Worm (Caenorhabditis elegans) whole organism, dauer: ENCODE results near the gene C41G11.1.

ENCODE experiments used
- unc-62 ChIP-seq: sonication (generic microtip); optimal IDR thresholded peaks from 2 replicates; lab custom pipeline; 2017; ENCODE audit warnings: missing biosample characterization, missing genetic modification reagents, missing genetic modification characterization

The C41G11.1 gene

DNA sequence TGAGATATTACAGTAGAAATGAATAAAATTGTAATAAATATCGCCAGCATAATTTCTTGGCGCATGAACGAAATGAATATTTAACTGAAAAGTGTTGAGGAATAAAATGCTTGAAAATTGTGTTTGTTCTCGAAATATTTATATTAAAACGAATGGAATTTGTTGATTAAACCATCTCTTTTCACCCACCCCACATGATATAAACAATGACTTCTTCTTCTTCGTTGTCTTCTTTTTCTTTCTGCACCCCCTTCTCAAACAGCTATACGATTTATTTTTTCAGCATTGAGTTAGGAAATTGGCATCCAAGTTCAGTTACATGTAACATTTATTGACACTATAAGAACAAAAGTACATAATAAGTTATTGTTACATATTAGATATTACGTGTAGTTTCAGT, at the start of gene C41G11.1:
Gene C41G11.1, minus strand, starts transcription at position 101 of the 400 bp plus-strand sequence.
- TF ChIP-seq unc-62 (GFP tag; lab: Kevin White, UChicago): no peak

DNA sequence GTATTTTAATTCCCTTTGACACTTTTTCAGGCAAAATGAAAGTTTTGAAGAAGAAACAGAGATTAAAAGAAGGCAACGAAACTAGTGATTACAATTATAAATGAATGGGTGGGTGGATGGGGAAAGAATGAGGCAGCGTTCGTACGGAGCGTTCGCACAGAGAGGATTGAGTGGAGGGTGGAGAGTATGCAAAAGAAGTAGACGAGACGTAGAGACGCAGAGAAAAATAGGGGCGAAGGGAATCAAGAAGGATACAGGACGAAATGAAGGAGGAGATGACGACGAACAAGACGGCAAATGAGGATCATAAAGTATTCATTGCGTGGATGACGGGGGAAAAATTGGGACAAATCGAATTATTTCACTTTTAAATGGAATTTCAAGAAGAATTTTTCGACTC, 44.7 kb upstream of the C41G11.1 start:
- no peak for TF ChIP-seq unc-62 (GFP tag; lab: Kevin White, UChicago)

DNA sequence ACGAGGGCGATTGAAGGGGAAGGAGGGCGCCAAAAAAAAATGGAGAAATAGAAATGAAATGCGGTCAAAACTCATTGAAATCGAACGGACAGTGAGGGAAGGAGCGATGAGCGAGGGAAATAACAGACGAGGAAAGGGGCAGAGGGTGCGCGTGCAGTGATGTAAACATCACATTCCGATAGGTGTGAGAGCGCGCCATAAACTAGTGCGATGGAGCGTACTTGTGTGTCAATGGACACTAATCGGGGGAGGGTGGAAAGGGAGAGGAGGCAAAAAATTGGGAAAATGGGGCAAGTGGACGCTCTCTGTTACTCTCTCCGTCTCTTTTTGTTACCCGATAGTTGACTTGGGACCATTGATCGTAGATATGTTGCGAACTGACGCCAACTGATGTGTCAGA, 43.9 kb upstream of the C41G11.1 start:
- no peak for TF ChIP-seq unc-62 (GFP tag; lab: Kevin White, UChicago)

DNA sequence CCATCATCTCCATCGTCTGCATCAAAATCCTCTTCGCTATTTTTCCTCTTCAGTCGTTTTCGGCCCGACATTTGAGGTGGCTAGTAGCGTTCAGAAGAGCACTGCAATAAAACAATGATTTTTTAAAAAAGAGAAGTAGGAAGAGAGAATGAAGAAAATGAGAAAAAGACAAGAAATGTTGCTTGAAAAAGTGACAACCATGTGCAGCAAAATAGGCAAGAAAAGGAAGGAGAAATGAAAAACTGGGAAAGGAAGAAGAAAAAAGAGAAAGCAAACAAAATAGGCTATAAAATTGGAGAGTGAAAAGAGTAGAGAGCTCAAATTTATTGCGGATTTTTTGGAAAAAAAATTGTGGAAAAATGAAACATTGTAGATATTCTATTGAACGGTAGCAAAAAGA, 43.3 kb upstream of the C41G11.1 start, which contains the start of gene tag-294:
Gene tag-294, minus strand, starts transcription at position 101 of the 400 bp plus-strand sequence.
- no peak for TF ChIP-seq unc-62 (GFP tag; lab: Kevin White, UChicago)

DNA sequence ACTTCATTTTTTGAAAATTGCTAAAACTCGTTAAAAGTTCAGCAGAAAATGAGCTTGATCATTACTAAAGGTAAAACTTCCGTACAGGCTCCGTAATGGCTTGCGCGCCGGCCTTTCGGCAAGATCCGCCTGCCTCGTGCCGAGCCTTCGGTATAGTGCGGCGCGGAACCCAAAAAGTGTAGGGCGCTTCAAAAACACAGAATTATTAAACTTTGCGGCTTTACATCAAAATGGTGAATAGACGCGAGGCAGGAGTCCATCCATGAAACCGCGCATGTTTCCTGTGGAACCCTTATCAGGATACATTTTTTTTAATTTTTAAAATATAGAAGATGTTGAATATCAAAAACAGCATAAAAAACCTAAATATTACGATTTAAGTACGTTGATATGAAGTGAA, 33.1 kb upstream of the C41G11.1 start:
- no peak for TF ChIP-seq unc-62 (GFP tag; lab: Kevin White, UChicago)

DNA sequence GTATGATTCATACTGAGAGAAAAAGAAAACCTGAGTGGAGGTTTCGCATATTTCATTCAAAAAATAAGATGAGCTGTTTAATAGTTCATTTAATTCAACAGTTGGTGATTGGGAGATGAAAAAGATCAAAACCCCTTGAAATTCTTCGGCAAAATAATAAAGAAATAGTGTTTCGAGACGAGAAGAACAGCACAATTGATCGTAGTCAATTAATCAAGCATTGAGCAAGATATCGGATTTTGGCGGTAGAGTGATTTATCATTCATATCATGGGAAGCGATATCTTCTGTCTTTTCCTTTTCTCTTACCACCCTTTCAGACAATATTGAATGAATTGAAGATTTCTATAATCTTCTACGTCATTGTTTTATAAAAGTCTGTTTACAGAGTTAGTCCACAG, 26.6 kb upstream of the C41G11.1 start:
- TF ChIP-seq unc-62 (GFP tag; lab: Kevin White, UChicago): no peak

DNA sequence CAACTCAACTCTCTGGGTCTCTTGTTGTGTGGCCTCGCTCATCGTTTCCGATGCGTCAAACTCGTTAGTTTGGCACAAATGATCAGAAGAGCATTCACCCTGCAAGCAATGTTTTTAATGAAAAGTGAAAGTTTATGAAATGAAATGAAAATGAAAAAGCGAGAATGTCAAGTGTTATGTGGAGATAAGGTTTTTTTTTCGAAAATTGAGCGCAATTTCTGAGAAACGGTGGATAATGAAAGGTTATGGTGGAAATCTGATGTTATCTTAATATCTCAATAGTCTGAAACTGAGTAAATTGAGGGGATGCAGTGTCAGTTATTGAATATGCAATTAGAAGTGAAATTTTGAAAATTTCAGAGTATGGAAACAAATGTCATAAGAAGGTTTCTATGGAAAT, 23.2 kb upstream of the C41G11.1 start, which contains the start of gene gnrr-4:
Gene gnrr-4, minus strand, starts transcription at position 101 of the 400 bp plus-strand sequence.
- no peak for TF ChIP-seq unc-62 (GFP tag; lab: Kevin White, UChicago)

DNA sequence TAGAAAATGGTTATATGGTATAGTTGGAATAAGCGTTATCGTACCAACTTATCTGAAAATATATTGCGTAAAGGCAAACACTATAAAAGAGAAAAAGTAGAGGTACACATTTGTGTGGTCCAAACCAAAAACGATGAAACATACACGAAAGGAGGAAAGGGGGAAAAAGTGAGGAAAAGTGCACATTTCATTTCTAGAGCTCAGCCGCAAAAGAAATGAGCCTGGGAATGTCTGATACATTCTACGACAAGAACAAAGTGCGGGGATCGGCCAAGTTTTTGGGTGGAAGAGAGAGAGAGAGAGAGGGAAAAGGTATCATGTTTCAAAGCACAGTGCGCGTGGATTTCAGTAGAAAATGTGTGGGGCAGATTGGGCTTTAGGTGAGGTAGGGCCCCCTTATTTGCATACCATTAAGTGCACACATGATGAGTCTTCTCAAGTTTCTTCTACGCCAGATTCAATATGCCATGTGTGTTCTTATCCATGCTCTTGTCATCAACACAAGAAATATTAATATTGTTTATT, 13.8 kb upstream of the C41G11.1 start, which contains the start of gene rgs-6:
Gene rgs-6, minus strand, starts transcription at position 51 of the 525 bp plus-strand sequence.
- no peak for TF ChIP-seq unc-62 (GFP tag; lab: Kevin White, UChicago)

DNA sequence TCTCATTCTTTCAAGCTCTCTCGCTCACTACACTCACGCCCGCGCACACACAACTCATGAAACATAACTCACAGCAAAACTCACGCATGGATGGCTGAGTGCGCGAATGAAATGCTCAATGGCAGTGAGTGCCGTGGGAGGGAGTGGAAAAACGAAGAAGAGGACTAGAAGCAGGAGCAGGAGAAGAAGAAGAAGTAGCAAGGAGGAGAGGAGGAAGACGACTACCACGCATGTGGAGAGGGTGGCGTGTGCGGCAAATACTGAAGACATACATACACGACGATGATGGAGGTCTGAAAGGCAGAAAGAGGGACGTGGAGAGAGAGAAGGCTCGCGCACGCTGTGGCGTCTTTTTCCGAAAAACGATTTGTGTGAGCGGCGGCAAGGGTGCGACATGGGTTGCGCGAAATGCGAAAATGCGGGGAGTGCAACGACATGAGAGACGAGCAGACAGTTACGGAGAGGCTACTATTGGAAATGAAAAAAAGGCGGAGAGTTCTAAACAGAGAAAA, 9.0 kb upstream of the C41G11.1 start:
- no peak for TF ChIP-seq unc-62 (GFP tag; lab: Kevin White, UChicago)

DNA sequence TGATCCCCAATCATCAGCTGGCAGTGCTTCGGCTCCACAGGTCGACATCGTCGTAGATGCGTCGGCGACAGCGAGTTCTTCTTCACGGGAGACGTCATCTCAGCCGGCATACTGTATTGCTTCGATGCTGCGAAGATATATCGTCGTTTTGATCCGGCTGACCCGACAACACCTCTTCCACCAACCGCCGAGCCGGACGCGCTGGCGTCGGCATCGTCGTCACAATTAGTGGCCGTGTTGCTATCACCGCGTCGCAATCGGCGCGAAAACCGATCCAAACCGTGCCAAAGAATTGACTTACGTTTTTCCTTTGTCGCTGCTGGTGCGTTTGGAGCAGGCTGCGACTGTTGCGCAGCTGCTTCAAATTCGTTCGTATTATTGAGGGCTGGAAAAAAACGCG, 6.1 kb upstream of the C41G11.1 start:
- no peak for TF ChIP-seq unc-62 (GFP tag; lab: Kevin White, UChicago)

DNA sequence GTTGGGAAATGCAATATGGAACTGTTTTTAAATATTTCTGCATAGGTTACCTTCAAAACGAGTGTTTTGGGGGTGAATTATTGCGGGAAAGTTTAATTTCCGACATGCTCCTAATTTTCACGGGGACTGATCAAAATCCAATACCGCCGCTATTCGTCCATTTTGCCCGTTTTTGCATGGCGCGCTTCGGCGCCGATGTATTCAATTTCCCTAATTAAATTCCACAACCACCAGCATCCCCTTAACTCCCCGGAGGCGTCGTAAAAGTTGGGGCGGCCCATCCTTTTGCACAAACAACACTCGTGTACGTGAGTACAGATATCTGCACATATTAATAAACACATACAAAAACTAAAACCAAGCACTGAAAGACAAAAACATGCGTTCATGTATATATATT, 4.5 kb upstream of the C41G11.1 start:
- TF ChIP-seq unc-62 (GFP tag; lab: Kevin White, UChicago): no peak

DNA sequence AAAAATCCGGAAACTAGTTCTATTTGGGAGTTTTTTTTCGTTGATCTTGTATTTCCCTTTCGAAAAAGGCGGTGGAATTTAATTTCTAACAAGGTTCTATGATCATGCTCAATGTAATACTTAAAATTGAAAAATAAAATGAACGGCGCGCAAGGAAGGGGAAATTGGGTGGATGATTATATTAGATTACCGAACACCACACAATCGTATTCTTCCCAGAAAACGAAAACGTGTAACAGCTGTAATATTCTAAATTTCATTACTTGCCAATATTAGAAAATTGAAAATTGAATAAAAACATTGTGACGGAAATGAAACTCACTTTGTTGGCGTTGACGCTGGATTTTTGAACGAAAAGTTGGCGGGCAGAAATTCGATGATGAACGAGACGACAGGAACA, 3.7 kb upstream of the C41G11.1 start:
- no peak for TF ChIP-seq unc-62 (GFP tag; lab: Kevin White, UChicago)

DNA sequence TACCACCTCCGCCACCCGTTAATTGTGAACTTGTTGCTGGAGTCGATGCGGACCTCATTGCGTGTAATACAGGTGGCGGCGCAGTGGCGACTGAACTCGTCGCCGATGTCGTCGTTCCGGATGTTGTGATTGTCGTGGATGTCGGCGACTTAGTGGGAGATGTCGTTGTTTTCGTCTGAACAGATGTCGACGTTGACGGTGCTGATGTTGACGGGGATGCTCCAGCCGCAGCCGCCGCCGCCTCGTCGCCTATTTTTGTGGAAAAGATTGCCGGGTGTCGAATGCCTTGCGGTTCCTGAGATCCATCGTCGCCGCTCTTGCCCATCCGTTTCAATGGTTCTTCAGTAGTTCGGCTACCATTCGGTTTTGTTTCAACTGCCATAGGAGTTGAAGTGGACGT, 905 bp upstream of the C41G11.1 start:
- no peak for TF ChIP-seq unc-62 (GFP tag; lab: Kevin White, UChicago)

DNA sequence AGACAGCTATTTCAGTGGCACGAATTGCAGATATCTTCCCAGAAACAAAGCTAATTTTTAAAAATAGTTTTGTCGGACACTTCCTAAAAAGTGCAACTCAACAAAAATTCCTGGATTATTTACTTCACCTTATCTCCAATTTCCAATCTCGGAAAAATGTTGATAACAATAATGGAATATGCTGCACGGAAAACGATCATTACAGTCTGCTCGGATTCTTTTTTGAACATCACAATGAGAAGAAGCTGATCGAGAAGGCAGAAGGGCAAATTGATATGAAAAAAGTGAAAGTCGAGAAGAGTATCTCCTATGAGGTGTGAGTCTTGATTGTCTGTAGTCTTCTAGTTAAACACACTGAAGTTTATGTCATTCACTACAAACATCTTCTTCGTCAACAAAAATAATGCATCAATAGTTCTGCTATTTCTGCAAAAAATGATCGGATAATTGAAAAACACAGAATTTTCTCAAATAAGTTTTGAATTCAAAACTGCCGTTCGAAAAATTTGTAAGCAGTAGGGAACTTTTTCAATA, 4.1 kb downstream of the C41G11.1 start:
- TF ChIP-seq unc-62 (GFP tag; lab: Kevin White, UChicago): no peak

DNA sequence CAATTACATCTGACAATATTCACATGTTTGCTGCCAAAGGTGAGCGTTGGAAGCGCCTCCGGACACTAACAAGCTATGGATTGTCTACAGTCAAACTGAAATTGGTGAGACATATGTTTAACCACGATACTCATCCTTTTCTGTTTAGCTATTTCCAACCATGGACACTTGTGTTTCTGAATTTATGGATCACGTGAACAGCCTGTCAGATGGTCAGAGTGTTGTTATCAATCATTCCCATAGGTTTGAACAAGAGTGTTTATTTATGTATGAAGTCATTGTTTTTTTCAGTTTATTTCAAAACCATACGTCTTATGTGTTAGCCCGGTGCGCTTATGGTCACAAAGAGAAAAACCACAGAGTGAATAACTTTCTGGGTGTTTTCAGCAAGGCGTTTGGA, 4.7 kb downstream of the C41G11.1 start:
- no peak for TF ChIP-seq unc-62 (GFP tag; lab: Kevin White, UChicago)

DNA sequence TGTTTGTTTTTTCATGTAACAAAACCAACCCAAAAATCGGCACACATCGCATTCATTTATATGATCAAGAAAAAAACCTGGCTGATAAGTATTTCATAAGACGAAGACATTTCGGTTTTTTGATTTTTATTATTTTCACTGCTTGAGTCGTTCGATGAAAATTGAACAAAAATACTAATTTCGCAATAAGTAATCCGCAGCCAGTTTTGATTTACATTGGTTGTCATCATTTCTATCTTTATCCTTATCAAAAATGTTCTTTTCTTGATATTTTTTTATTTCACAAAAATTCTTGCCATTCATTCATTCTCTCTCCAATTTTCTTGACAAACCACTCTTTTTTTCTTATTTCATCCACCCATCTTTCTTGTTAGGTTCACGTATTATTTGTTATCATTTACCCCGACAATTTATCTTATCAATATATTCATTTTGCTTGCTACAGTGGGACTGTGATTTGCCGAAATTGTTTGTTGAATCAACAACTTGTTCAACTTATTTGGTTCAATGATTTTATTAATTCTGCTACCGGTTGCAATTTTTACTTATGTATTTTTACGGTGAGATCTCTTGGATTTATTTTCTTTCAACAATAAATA, 5.8 kb downstream of the C41G11.1 start, which contains the start of gene cyp-43A1:
Gene cyp-43A1, plus strand, starts transcription at position 446 of the 599 bp plus-strand sequence.
- no peak for TF ChIP-seq unc-62 (GFP tag; lab: Kevin White, UChicago)

DNA sequence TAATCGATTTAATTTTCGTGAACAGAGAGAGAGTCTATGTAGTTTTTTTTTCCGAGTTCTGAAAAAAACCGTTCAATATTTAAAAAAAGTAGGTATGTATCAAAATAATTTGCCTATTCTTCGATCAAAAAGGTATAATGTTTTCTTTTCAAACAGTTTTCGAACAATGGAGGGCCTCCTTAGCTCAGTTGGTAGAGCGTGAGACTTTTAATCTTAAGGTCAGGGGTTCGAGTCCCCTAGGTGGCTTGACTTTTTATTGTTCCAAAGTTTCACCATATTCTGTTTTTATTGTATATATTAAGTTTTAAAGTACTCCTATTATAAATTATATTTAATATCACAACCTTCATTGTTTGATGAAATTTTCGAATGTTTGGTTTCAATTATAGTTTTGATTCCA, 6.5 kb downstream of the C41G11.1 start:
- no peak for TF ChIP-seq unc-62 (GFP tag; lab: Kevin White, UChicago)
